Fruit fly (Drosophila melanogaster) whole organism, embryonic: ENCODE data around the gene CG5070.
A peak's percentile ranks its signal among the peaks of the same experiment; 100 is the strongest.

Experiments used
- Atf6 ChIP-seq: fragments of 200-800 bp; sonication (Bioruptor generic); IDR thresholded peaks from 2 replicates; pipeline ENCODE4 v1.3.6; 2022; ENCODE audit warnings: missing biosample characterization, missing genetic modification characterization
- Awh ChIP-seq: fragments of 200-800 bp; sonication (Bioruptor generic); IDR thresholded peaks from 2 replicates; pipeline ENCODE4, ENCODE4 v1.3.6; 2022; ENCODE audit warnings: missing biosample characterization, missing genetic modification characterization
- CG12299 ChIP-seq: fragments of 200-800 bp; sonication (Bioruptor generic); optimal IDR thresholded peaks from 2 replicates; lab custom pipeline; 2018; ENCODE audit warnings: missing biosample characterization, mild to moderate bottlenecking, missing genetic modification characterization
- CG13894 ChIP-seq: fragments of 200-800 bp; sonication (Bioruptor generic); optimal IDR thresholded peaks from 3 replicates; lab custom pipeline; 2018; ENCODE audit warnings: missing biosample characterization, mild to moderate bottlenecking, missing genetic modification characterization, moderate library complexity
- CG16815 ChIP-seq: fragments of 200-800 bp; sonication (Bioruptor generic); optimal IDR thresholded peaks from 3 replicates; lab custom pipeline; 2017; ENCODE audit warnings: missing biosample characterization, mild to moderate bottlenecking, missing genetic modification characterization
- CG17361 ChIP-seq: fragments of 200-800 bp; sonication (Bioruptor generic); IDR thresholded peaks from 3 replicates; pipeline ENCODE4 v1.3.6; 2022; ENCODE audit warnings: missing biosample characterization, missing genetic modification characterization
- CG6175 ChIP-seq: fragments of 200-800 bp; sonication (Bioruptor generic); IDR thresholded peaks from 3 replicates; pipeline ENCODE4 v1.3.6; 2022; ENCODE audit warnings: missing biosample characterization, missing genetic modification characterization
- CG7372 ChIP-seq: fragments of 200-800 bp; sonication (Bioruptor generic); IDR thresholded peaks from 2 replicates; pipeline ENCODE4 v1.3.6; 2022; ENCODE audit warnings: missing biosample characterization, missing genetic modification characterization
- CG7786 ChIP-seq: fragments of 200-800 bp; sonication (Bioruptor generic); optimal IDR thresholded peaks from 2 replicates; lab custom pipeline; 2016; ENCODE audit warnings: missing biosample characterization, missing genetic modification characterization
- CG7963 ChIP-seq: fragments of 200-800 bp; sonication (Bioruptor generic); IDR thresholded peaks from 3 replicates; pipeline ENCODE4 v1.3.6; 2022; ENCODE audit warnings: missing biosample characterization, missing genetic modification characterization; ENCODE audit not compliant: partially characterized antibody
- CG9215 ChIP-seq: fragments of 200-800 bp; sonication (Bioruptor generic); IDR thresholded peaks from 2 replicates; pipeline ENCODE4 v1.3.6; 2022; ENCODE audit warnings: missing biosample characterization, missing genetic modification characterization
- Chrac-16 ChIP-seq: fragments of 200-800 bp; sonication (Bioruptor generic); optimal IDR thresholded peaks from 3 replicates; lab custom pipeline; 2016; ENCODE audit warnings: missing biosample characterization, missing genetic modification characterization
- Drgx ChIP-seq: fragments of 200-800 bp; sonication (Bioruptor generic); IDR thresholded peaks from 2 replicates; pipeline ENCODE4 v1.3.6; 2022; ENCODE audit warnings: missing biosample characterization, missing genetic modification characterization
- Elba2 ChIP-seq: fragments of 200-800 bp; sonication (Bioruptor generic); optimal IDR thresholded peaks from 3 replicates; lab custom pipeline; 2016; ENCODE audit warnings: missing biosample characterization, missing genetic modification characterization
- Ets65A ChIP-seq: fragments of 200-800 bp; sonication (Bioruptor generic); peaks from one replicate; lab custom pipeline; 2016; ENCODE audit warnings: missing biosample characterization, missing genetic modification characterization
- HLH54F ChIP-seq: fragments of 200-800 bp; sonication (Bioruptor generic); optimal IDR thresholded peaks from 3 replicates; lab custom pipeline; 2016; ENCODE audit warnings: missing biosample characterization, missing genetic modification characterization
- Jarid2 ChIP-seq: fragments of 200-800 bp; sonication (Bioruptor generic); optimal IDR thresholded peaks from 3 replicates; lab custom pipeline; 2017; ENCODE audit warnings: mild to moderate bottlenecking, missing biosample characterization, missing genetic modification reagents, missing genetic modification characterization
- Med ChIP-seq: fragments of 200-800 bp; sonication (Bioruptor generic); peaks from one replicate; lab custom pipeline; 2016; ENCODE audit warnings: missing biosample characterization, missing genetic modification characterization, mild to moderate bottlenecking, inconsistent platforms, moderate library complexity
- Stat92E ChIP-seq, 3 experiments: fragments of >200 bp in 2 of 3; fragments of 200-800 bp in 1 of 3; sonication (Bioruptor generic) in 1 of 3; optimal IDR thresholded peaks; 2 replicates each; lab custom pipeline; 2017 to 2019; ENCODE audit warnings: missing biosample characterization in 3 of 3, missing genetic modification characterization in 3 of 3, mild to moderate bottlenecking in 1 of 3, moderate library complexity in 1 of 3
- btn ChIP-seq: fragments of 200-800 bp; sonication (Bioruptor generic); optimal IDR thresholded peaks from 2 replicates; lab custom pipeline; 2016; ENCODE audit warnings: missing biosample characterization, missing genetic modification characterization
- chinmo ChIP-seq: fragments of 200-800 bp; sonication (Bioruptor generic); IDR thresholded peaks from 4 replicates; pipeline ENCODE4 v1.3.6; 2022; ENCODE audit warnings: missing biosample characterization, missing genetic modification characterization; ENCODE audit not compliant: partially characterized antibody
- crp ChIP-seq, 2 experiments: fragments of 200-800 bp; sonication (Bioruptor generic); optimal IDR thresholded peaks; 2 replicates in 1 of 2; 3 replicates in 1 of 2; lab custom pipeline; 2017; ENCODE audit warnings: missing biosample characterization in 2 of 2, missing genetic modification characterization in 2 of 2, mild to moderate bottlenecking in 1 of 2, moderate library complexity in 1 of 2
- da ChIP-seq: fragments of 200-800 bp; sonication (Bioruptor generic); optimal IDR thresholded peaks from 2 replicates; lab custom pipeline; 2016; ENCODE audit warnings: missing biosample characterization, missing genetic modification characterization
- eve ChIP-seq, 2 experiments: fragments of >200 bp; optimal IDR thresholded peaks; 2 replicates each; lab custom pipeline; 2017; ENCODE audit warnings: missing biosample characterization in 2 of 2, missing genetic modification characterization in 2 of 2
- fu2 ChIP-seq: fragments of 200-800 bp; sonication (Bioruptor generic); optimal IDR thresholded peaks from 2 replicates; lab custom pipeline; 2016; ENCODE audit warnings: missing biosample characterization, missing genetic modification characterization
- gro ChIP-seq: fragments of 200-800 bp; sonication (Bioruptor generic); optimal IDR thresholded peaks from 2 replicates; lab custom pipeline; 2016; ENCODE audit warnings: missing biosample characterization, missing genetic modification characterization
- gsb-n ChIP-seq: fragments of 200-800 bp; sonication (Bioruptor generic); optimal IDR thresholded peaks from 3 replicates; lab custom pipeline; 2018; ENCODE audit warnings: missing biosample characterization, mild to moderate bottlenecking, missing genetic modification characterization
- jing ChIP-seq: fragments of 200-800 bp; sonication (Bioruptor generic); optimal IDR thresholded peaks from 2 replicates; lab custom pipeline; 2018; ENCODE audit warnings: missing biosample characterization, mild to moderate bottlenecking, missing genetic modification characterization
- luna ChIP-seq: fragments of 200-800 bp; sonication (Bioruptor generic); optimal IDR thresholded peaks from 2 replicates; lab custom pipeline; 2016; ENCODE audit warnings: missing biosample characterization, missing genetic modification characterization
- mirr ChIP-seq: fragments of 200-800 bp; sonication (Bioruptor generic); optimal IDR thresholded peaks from 3 replicates; lab custom pipeline; 2018; ENCODE audit warnings: missing biosample characterization, mild to moderate bottlenecking, missing genetic modification characterization
- onecut ChIP-seq: fragments of 200-800 bp; sonication (Bioruptor generic); IDR thresholded peaks from 2 replicates; pipeline ENCODE4 v1.3.6; 2022; ENCODE audit warnings: missing biosample characterization, missing genetic modification characterization
- pfk ChIP-seq: fragments of 200-800 bp; sonication (Bioruptor generic); optimal IDR thresholded peaks from 2 replicates; lab custom pipeline; 2018; ENCODE audit warnings: missing biosample characterization, mild to moderate bottlenecking, missing genetic modification characterization, moderate library complexity
- rib ChIP-seq: fragments of 200-800 bp; sonication (Bioruptor generic); IDR thresholded peaks from 2 replicates; pipeline ENCODE4 v1.3.6; 2022; ENCODE audit warnings: missing biosample characterization, missing genetic modification characterization
- tap ChIP-seq: fragments of 200-800 bp; optimal IDR thresholded peaks from 3 replicates; lab custom pipeline; 2019; ENCODE audit warnings: missing biosample characterization, mild to moderate bottlenecking, missing genetic modification characterization, moderate library complexity
- unpg ChIP-seq: fragments of 200-800 bp; sonication (Bioruptor generic); optimal IDR thresholded peaks from 3 replicates; lab custom pipeline; 2018; ENCODE audit warnings: missing biosample characterization, mild to moderate bottlenecking, missing genetic modification characterization, moderate library complexity
- zfh1 ChIP-seq: fragments of 200-800 bp; sonication (Bioruptor generic); IDR thresholded peaks from 3 replicates; pipeline ENCODE4 v1.3.6; 2022; ENCODE audit warnings: missing biosample characterization, missing genetic modification characterization

The CG5070 gene

DNA sequence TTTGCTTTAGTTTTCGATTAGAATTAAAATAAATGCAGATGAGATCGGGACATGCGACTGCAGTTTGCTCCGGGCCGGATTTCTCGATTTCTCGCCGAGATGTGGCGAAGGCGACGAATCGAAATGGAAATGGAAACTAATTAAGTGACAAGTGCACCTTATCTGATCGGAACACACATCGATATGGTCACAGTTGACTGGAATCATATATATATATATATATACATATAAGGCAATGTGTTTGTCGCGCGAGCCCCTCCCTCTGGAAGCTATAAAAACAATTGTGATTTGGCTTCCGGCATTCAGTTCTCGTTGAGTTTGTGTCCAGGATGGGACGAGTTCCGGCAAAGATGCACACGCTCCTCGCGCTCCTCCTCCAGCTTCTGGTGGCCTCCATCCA lies 12.1 kb downstream of the CG5070 start, which contains the start of gene CG5162:
TSS of gene CG5162 (plus strand) at position 301 of the 400 bp plus-strand sequence.
- TF ChIP-seq CG9215 (GFP tag; lab: Robert Waterston, UW), result no peak
- TF ChIP-seq gro (GFP tag; lab: Kevin White, UChicago), result no peak
- no peak for TF ChIP-seq HLH54F (GFP tag; lab: Kevin White, UChicago)
- TF ChIP-seq CG12299 (tag; lab: Kevin White, UChicago), result no peak
- no peak for TF ChIP-seq Stat92E (GFP tag; optimal IDR thresholded peaks at IDR 0.05; lab: Kevin White, UChicago)
- no peak for TF ChIP-seq btn (GFP tag; lab: Kevin White, UChicago)
- no peak for TF ChIP-seq Chrac-16 (GFP tag; lab: Kevin White, UChicago)
- no peak for TF ChIP-seq CG16815 (GFP tag; lab: Kevin White, UChicago)
- TF ChIP-seq da (GFP tag; lab: Kevin White, UChicago), result no peak
- no peak for TF ChIP-seq Jarid2 (GFP tag; lab: Kevin White, UChicago)

DNA sequence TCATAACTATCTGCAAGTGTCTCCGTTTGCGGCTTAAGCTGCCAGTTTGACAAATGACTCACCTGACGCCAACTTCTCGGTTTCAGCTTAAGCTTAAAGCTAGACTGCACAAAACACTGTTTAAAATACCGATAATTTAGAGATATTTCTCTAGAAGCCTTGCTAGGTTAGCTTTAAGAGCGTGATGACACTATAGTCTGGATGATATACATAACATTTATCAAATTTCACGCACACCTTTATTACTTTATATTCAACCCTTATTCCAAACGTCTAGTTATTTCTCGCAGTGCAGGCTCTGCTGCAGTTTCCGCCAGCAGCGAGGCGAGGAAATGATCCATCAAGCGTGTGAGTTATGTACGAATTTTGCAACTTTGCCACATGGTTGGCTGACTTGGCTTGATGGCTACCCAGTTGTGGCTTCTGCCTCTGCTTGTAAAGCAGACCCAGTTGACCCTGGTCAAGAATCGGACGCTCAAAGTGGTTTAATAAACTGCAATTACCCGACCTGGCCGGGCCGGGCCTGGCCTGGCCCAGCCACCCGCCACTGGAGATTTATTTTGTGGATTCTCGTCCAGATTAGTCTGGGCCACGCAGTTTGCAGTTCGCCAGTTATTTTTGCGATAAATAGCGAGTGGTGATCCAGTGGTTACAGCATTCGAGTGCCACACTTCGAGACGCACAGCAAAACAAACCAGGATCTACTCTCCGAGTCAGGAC lies 15.5 kb downstream of the CG5070 start, which contains the start of gene CG12998:
TSS of gene CG12998 (plus strand) at position 436 of the 720 bp plus-strand sequence.
- TF ChIP-seq unpg (GFP tag; lab: Kevin White, UChicago), result no peak
- peak; percentile 34; the same call in 1 of the 2 replicates for TF ChIP-seq Drgx
- TF ChIP-seq, all 482 proteins: peak for 1

DNA sequence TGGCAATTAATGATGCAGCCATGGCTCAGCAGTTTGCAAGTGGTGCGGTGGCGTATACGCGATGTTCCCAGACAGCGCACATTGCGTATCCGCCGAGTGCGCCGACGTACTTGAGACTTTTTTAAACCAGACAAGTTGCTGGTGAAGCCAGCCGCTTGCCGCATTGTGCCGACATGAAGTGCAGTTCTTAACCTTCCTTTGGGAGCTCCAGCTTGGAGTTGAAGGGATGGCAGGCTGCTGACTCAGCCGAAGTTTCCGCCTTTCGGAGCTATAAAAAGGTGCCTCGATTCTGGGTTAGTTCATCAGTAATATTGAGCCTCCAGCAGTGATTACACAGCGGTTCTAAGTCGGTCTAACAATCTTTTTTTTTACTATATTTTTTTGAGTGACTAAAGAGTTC lies 18.2 kb downstream of the CG5070 start, which contains the start of gene CG5172:
TSS of gene CG5172 (plus strand) at position 301 of the 400 bp plus-strand sequence.
- TF ChIP-seq jing (GFP tag; lab: Kevin White, UChicago), result no peak
- peak; percentile 73 for TF ChIP-seq CG7372 (GFP tag; lab: Robert Waterston, UW)
- TF ChIP-seq Atf6 (GFP tag; lab: Robert Waterston, UW), result no peak

DNA sequence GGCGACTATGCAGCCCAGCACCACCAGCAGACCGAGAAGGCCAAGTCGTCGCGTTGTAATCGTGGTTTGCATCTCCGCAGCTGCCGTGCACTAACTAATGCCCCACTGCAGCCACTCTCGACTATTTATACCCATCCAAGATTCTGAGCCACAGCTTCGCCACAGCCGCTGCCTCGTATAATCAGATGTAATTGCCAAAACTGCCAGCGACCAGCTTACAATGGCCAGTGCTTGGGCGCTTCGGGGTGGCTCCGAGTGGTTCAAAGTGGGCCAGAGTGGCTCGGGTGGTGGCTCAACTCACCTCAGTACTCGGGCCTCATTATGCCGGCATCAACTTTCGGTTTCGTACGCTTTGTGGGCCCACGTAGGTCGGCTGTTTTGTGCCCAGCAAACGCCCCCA lies 20.8 kb downstream of the CG5070 start, which contains the start of gene CG34327:
TSS of gene CG34327 (minus strand) at position 101 of the 400 bp plus-strand sequence.
- TF ChIP-seq mirr (GFP tag; lab: Kevin White, UChicago) (no peak), luna (GFP tag; lab: Kevin White, UChicago) (no peak), pfk (GFP tag; lab: Kevin White, UChicago) (no peak), fu2 (GFP tag; lab: Kevin White, UChicago) (no peak), CG7786 (no peak), zfh1 (GFP tag; lab: Robert Waterston, UW) (no peak), gsb-n (tag; lab: Kevin White, UChicago) (no peak), CG7963 (GFP tag; lab: Robert Waterston, UW) (no peak), Elba2 (GFP tag; lab: Kevin White, UChicago) (no peak), CG17361 (GFP tag; lab: Robert Waterston, UW) (no peak), eve (GFP tag; optimal IDR thresholded peaks at IDR 0.05; lab: Kevin White, UChicago) (no peak), crp (GFP tag; optimal IDR thresholded peaks at IDR 0.05; lab: Kevin White, UChicago) (no peak)

DNA sequence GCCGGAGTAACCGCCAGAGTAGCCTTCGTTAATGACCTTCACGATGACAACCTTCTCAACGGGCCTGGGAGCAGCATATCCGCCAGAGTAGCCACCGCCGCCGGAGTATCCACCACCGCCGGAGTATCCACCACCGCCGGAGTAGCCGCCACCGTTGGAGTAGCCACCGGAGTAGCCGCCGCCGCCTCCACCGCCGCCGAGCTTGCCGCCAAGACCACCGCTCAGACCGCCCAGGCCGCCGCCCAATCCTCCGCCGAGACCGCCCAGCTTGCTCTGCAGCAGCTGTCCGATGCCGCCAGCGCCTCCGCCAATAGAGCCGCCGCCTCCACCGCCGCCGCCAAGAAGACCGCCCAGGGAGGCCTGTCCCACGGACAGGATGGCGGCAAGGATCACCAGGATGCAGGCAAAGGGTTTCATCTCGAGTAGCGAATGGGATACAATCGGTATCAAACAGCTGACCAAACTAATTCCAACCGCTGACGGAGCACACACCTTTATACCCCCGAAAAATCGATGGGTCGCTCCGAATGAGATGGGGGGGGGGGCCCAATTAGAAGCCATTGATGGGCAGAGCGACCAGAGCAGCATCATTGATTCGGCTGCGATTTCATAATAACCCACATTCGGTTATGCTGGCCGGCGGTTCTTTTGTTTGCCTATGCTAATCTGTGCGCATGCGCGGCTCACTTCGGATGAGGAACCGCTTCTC lies 23.2 kb downstream of the CG5070 start:
- no peak for TF ChIP-seq rib (GFP tag; lab: Robert Waterston, UW)
- TF ChIP-seq tap (tag; lab: Kevin White, UChicago), result no peak
- peak; percentile 26; the same call in 1 of the 3 replicates for TF ChIP-seq CG6175 (GFP tag; lab: Robert Waterston, UW)
- TF ChIP-seq CG13894 (tag; lab: Kevin White, UChicago), result peak; percentile 29
- peak; percentile 72 for TF ChIP-seq Ets65A (GFP tag; lab: Kevin White, UChicago)
- TF ChIP-seq Awh, result peak; percentile 75; the same call in 1 of the 2 replicates
- TF ChIP-seq onecut (GFP tag; lab: Robert Waterston, UW), result peak; percentile 34; the same call in 1 of the 2 replicates
- peak; percentile 56 for TF ChIP-seq Med (GFP tag; lab: Kevin White, UChicago)
- peak; percentile 54; the same call in 1 of the 4 replicates for TF ChIP-seq chinmo (GFP tag; lab: Robert Waterston, UW)
